Fruit fly (Drosophila melanogaster) whole organism, pupa: ENCODE data around the gene CG12290.

Experiments used
- CG10348 ChIP-seq: fragments of 200-800 bp; sonication (Bioruptor generic); IDR thresholded peaks from 2 replicates; pipeline ENCODE4 v1.3.6; 2022; ENCODE audit warnings: missing biosample characterization, missing genetic modification characterization
- CG12605 ChIP-seq: fragments of 200-800 bp; sonication (Bioruptor generic); IDR thresholded peaks from 2 replicates; pipeline ENCODE4 v1.3.6; 2022; ENCODE audit warnings: missing biosample characterization, missing genetic modification characterization
- CG13204 ChIP-seq: fragments of 200-800 bp; sonication (Bioruptor generic); optimal IDR thresholded peaks from 2 replicates; lab custom pipeline; 2018; ENCODE audit warnings: missing biosample characterization, mild to moderate bottlenecking, missing genetic modification characterization, moderate library complexity
- CG14655 ChIP-seq: fragments of 200-800 bp; sonication (Bioruptor generic); optimal IDR thresholded peaks from 3 replicates; lab custom pipeline; 2017; ENCODE audit warnings: mild to moderate bottlenecking, missing biosample characterization, missing genetic modification reagents, missing genetic modification characterization
- CG15710 ChIP-seq: fragments of 200-800 bp; sonication (Bioruptor generic); optimal IDR thresholded peaks from 2 replicates; lab custom pipeline; 2018; ENCODE audit warnings: missing biosample characterization, mild to moderate bottlenecking, missing genetic modification characterization, moderate library complexity
- CG17806 ChIP-seq: fragments of 200-800 bp; sonication (Bioruptor generic); optimal IDR thresholded peaks from 2 replicates; lab custom pipeline; 2018; ENCODE audit warnings: missing biosample characterization, mild to moderate bottlenecking, missing genetic modification characterization, moderate library complexity
- CG32121 ChIP-seq: fragments of 200-800 bp; sonication (Bioruptor generic); IDR thresholded peaks from 2 replicates; pipeline ENCODE4 v1.3.6; 2022; ENCODE audit warnings: missing biosample characterization, missing genetic modification characterization
- CG34367 ChIP-seq: fragments of 200-800 bp; sonication (Bioruptor generic); optimal IDR thresholded peaks from 2 replicates; lab custom pipeline; 2018; ENCODE audit warnings: missing biosample characterization, mild to moderate bottlenecking, missing genetic modification characterization
- CG4496 ChIP-seq: fragments of 200-800 bp; sonication (Bioruptor generic); IDR thresholded peaks from 3 replicates; pipeline ENCODE4 v1.3.6; 2022; ENCODE audit warnings: missing biosample characterization, missing genetic modification characterization
- CG8159 ChIP-seq: fragments of 200-800 bp; sonication (Bioruptor generic); optimal IDR thresholded peaks from 3 replicates; lab custom pipeline; 2018; ENCODE audit warnings: missing biosample characterization, mild to moderate bottlenecking, missing genetic modification characterization, moderate library complexity
- CG8301 ChIP-seq: fragments of 200-800 bp; sonication (Bioruptor generic); optimal IDR thresholded peaks from 2 replicates; lab custom pipeline; 2018; ENCODE audit warnings: missing biosample characterization, mild to moderate bottlenecking, missing genetic modification characterization
- CG9948 ChIP-seq: fragments of 200-800 bp; sonication (Bioruptor generic); optimal IDR thresholded peaks from 2 replicates; lab custom pipeline; 2018; ENCODE audit warnings: missing biosample characterization, mild to moderate bottlenecking, missing genetic modification characterization, moderate library complexity
- D1 ChIP-seq: fragments of 200-800 bp; sonication (Bioruptor generic); optimal IDR thresholded peaks from 2 replicates; lab custom pipeline; 2018; ENCODE audit warnings: missing biosample characterization, mild to moderate bottlenecking, missing genetic modification characterization, moderate library complexity
- EcR ChIP-seq: fragments of 200-800 bp; sonication (Bioruptor generic); optimal IDR thresholded peaks from 3 replicates; lab custom pipeline; 2019; ENCODE audit warnings: missing biosample characterization, missing genetic modification characterization, mild to moderate bottlenecking, moderate library complexity, missing genetic modification reagents
- Ets98B ChIP-seq: fragments of 200-800 bp; sonication (Bioruptor generic); IDR thresholded peaks from 2 replicates; pipeline ENCODE4 v1.3.6; 2022; ENCODE audit warnings: missing biosample characterization, missing genetic modification characterization
- Pif1A ChIP-seq: fragments of 200-800 bp; sonication (Bioruptor generic); optimal IDR thresholded peaks from 3 replicates; lab custom pipeline; 2016; ENCODE audit warnings: missing biosample characterization, missing genetic modification characterization
- Pif1B ChIP-seq: fragments of 200-800 bp; sonication (Bioruptor generic); optimal IDR thresholded peaks from 3 replicates; lab custom pipeline; 2016; ENCODE audit warnings: missing biosample characterization, missing genetic modification characterization
- Snoo ChIP-seq: fragments of 200-800 bp; sonication (Bioruptor generic); optimal IDR thresholded peaks from 3 replicates; lab custom pipeline; 2017; ENCODE audit warnings: missing biosample characterization, mild to moderate bottlenecking, missing genetic modification characterization, inconsistent platforms
- fd96Ca ChIP-seq: fragments of 200-800 bp; sonication (Bioruptor generic); IDR thresholded peaks from 3 replicates; pipeline ENCODE4 v1.3.6; 2022; ENCODE audit warnings: missing biosample characterization, missing genetic modification characterization
- gl ChIP-seq: fragments of 200-800 bp; sonication (Bioruptor generic); optimal IDR thresholded peaks from 2 replicates; lab custom pipeline; 2018; ENCODE audit warnings: missing biosample characterization, mild to moderate bottlenecking, missing genetic modification characterization
- rn ChIP-seq: fragments of 200-800 bp; sonication (Bioruptor generic); IDR thresholded peaks from 2 replicates; pipeline ENCODE4 v1.3.6; 2022; ENCODE audit warnings: missing biosample characterization, missing genetic modification characterization

CG12290 gene

dm6 chr3R:26259863-26260262, 29.8 kb downstream of the CG12290 start:
- TF ChIP-seq gl (tag; lab: Kevin White, UChicago): no peak
- TF ChIP-seq CG8301 (tag; lab: Kevin White, UChicago): no peak
- TF ChIP-seq CG4496 (GFP tag; lab: Robert Waterston, UW): no peak
- TF ChIP-seq fd96Ca (GFP tag; lab: Robert Waterston, UW): no peak
- no peak for TF ChIP-seq CG12605 (GFP tag; lab: Robert Waterston, UW)
- no peak for TF ChIP-seq CG34367 (tag; lab: Kevin White, UChicago)
- TF ChIP-seq Ets98B: no peak
- TF ChIP-seq EcR (GFP tag; lab: Kevin White, UChicago): no peak
- TF ChIP-seq rn (GFP tag; lab: Robert Waterston, UW): no peak
- TF ChIP-seq Pif1B (GFP tag; lab: Kevin White, UChicago): no peak
- TF ChIP-seq CG10348 (GFP tag; lab: Robert Waterston, UW): no peak
- no peak for TF ChIP-seq CG14655
- no peak for TF ChIP-seq CG32121
- TF ChIP-seq D1: no peak

DNA sequence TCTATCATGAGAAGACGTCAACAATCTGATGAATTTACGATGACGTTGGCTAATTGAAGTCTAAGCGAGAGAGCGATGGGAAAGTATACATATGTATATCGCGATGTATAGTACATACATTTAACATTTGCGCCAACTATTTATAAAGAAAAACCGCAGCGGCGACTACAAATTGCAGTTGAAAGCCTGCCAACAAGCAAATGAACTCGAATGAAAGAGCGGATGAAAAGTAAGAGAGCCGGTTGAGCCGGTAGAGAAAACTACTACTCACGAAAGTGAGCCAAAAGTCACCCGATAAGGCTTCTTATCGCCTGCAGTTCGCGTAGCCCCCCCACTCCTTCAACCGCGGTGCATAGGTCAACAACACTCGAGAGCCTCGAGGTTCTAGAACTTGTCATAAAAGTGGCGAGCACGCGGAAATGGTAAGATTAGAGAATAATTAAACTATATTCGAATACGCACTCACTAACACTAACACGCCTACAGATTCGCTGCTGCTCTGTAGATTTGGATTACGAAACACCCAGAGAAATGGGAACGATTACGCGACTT, 30.7 kb downstream of the CG12290 start:
- TF ChIP-seq CG14655: peak; percentile 4
- TF ChIP-seq gl (tag; lab: Kevin White, UChicago): no peak
- peak; percentile 94 for TF ChIP-seq EcR (GFP tag; lab: Kevin White, UChicago)

dm6 chr3R:26261244-26261788, 31.3 kb downstream of the CG12290 start, which contains the start of gene Ald1:
Gene Ald1, minus strand, starts transcription at chr3R:26261591.
- no peak for TF ChIP-seq Snoo (tag; lab: Kevin White, UChicago)
- no peak for TF ChIP-seq CG17806
- no peak; the same call in 1 of the 2 replicates for TF ChIP-seq CG32121
- TF ChIP-seq CG12605 (GFP tag; lab: Robert Waterston, UW): peak; percentile 11; the same call in 1 of the 2 replicates
- no peak for TF ChIP-seq CG14655
- no peak for TF ChIP-seq rn (GFP tag; lab: Robert Waterston, UW)
- peak; percentile 70 for TF ChIP-seq CG13204 (GFP tag; lab: Kevin White, UChicago)
- TF ChIP-seq CG10348 (GFP tag; lab: Robert Waterston, UW): no peak
- TF ChIP-seq CG4496 (GFP tag; lab: Robert Waterston, UW): peak; percentile 54; the same call in 2 of the 3 replicates
- no peak for TF ChIP-seq CG8159 (tag; lab: Kevin White, UChicago)
- peak; percentile 88 for TF ChIP-seq EcR (GFP tag; lab: Kevin White, UChicago)
- TF ChIP-seq CG15710 (tag; lab: Kevin White, UChicago): no peak
- TF ChIP-seq Ets98B: peak; percentile 6; the same call in 1 of the 2 replicates
- TF ChIP-seq CG9948 (tag; lab: Kevin White, UChicago): no peak
- no peak for TF ChIP-seq gl (tag; lab: Kevin White, UChicago)
- TF ChIP-seq Pif1A (GFP tag; lab: Kevin White, UChicago): peak; percentile 13
- no peak for TF ChIP-seq D1
- TF ChIP-seq CG34367 (tag; lab: Kevin White, UChicago): no peak
- TF ChIP-seq CG8301 (tag; lab: Kevin White, UChicago): no peak
- no peak for TF ChIP-seq fd96Ca (GFP tag; lab: Robert Waterston, UW)
- peak; percentile 43 for TF ChIP-seq Pif1B (GFP tag; lab: Kevin White, UChicago)

DNA sequence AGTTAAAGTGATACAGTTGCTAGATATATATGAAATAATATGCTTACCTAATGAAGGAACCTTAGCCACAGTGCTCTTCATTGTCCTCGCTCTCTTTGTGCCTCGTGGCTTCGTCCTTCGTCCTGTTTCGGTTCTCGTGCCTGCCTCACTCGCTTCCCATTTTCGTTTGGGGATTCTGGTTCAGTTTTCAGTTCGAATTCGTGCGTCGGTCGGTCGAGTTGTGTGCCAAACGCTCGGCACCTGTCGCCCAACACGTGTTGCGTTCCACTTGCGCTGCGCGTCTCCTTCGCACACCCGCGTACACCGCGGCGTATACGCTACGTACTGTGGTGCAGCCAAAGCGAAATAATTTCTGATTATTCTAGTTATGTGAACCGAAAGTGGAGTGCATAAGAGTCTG, 32.4 kb downstream of the CG12290 start, which contains the start of gene CG6154:
CG6154 (plus strand) TSS at position 185 of the 400 bp plus-strand sequence.
- TF ChIP-seq CG13204 (GFP tag; lab: Kevin White, UChicago) (no peak), CG32121 (no peak), CG4496 (GFP tag; lab: Robert Waterston, UW) (no peak), CG14655 (no peak), Ets98B (no peak), D1 (no peak), Snoo (tag; lab: Kevin White, UChicago) (no peak)

dm6 chr3R:26280403-26280802, 50.4 kb downstream of the CG12290 start:
- TF ChIP-seq CG14655 (peak; percentile 33), CG8159 (tag; lab: Kevin White, UChicago) (peak; percentile 66), CG32121 (no peak), Ets98B (peak; percentile 19; the same call in 1 of the 2 replicates), rn (GFP tag; lab: Robert Waterston, UW) (no peak), CG10348 (GFP tag; lab: Robert Waterston, UW) (no peak), EcR (GFP tag; lab: Kevin White, UChicago) (no peak), Pif1A (GFP tag; lab: Kevin White, UChicago) (no peak), CG8301 (tag; lab: Kevin White, UChicago) (peak; percentile 2), Pif1B (GFP tag; lab: Kevin White, UChicago) (peak; percentile 37), gl (tag; lab: Kevin White, UChicago) (no peak), CG34367 (tag; lab: Kevin White, UChicago) (peak; percentile 44)
- TF ChIP-seq, all 21 proteins: peak for 6
